Fruit fly (Drosophila melanogaster): ENCODE results near the gene CG15385.

Gene CG15385

dm6 chr2L:2201107-2201561 is 11.2 kb downstream of the CG15385 start (continued):
- TF ChIP-seq pan (optimal IDR thresholded peaks at IDR 0.05) (no peak), pan (GFP tag; optimal IDR thresholded peaks at IDR 0.05 in 1 of 2, IDR thresholded peaks at IDR 0.05 in 1 of 2) (peak in 1 of 2 experiments; percentile 62), CG16779 (GFP tag; IDR thresholded peaks at IDR 0.05) (no peak), Trl (optimal IDR thresholded peaks at IDR 0.05) (peak in 1 of 2 experiments; percentile 43), Trl (GFP tag; optimal IDR thresholded peaks at IDR 0.05) (peak; percentile 69), CG15696 (tag; optimal IDR thresholded peaks at IDR 0.05) (peak; percentile 83), peb (GFP tag; IDR thresholded peaks at IDR 0.05) (peak; percentile 63), CG11247 (GFP tag; IDR thresholded peaks at IDR 0.05) (peak; percentile 48), toy (GFP tag; IDR thresholded peaks at IDR 0.05) (no peak), HLHmδ (GFP tag; optimal IDR thresholded peaks at IDR 0.05) (no peak), salm (tag; optimal IDR thresholded peaks at IDR 0.05) (peak; percentile 73), her (GFP tag; optimal IDR thresholded peaks at IDR 0.05) (no peak), zen2 (GFP tag; IDR thresholded peaks at IDR 0.05; ENCODE audit: partially characterized antibody) (no peak), Dref (GFP tag; IDR thresholded peaks at IDR 0.05) (no peak), CG4617 (GFP tag; optimal IDR thresholded peaks at IDR 0.05; ENCODE audit: borderline replicate concordance) (peak; percentile 51), Drgx (GFP tag; IDR thresholded peaks at IDR 0.05) (peak; percentile 88), btn (GFP tag; optimal IDR thresholded peaks at IDR 0.05) (peak; percentile 54), br (optimal IDR thresholded peaks at IDR 0.05) (no peak), CG34376 (GFP tag; optimal IDR thresholded peaks at IDR 0.05) (no peak), Fer2 (tag; optimal IDR thresholded peaks at IDR 0.05) (no peak), CG6683 (GFP tag; optimal IDR thresholded peaks at IDR 0.05) (peak; percentile 42), corto (GFP tag; optimal IDR thresholded peaks at IDR 0.05) (peak; percentile 42), lmd (GFP tag; IDR thresholded peaks at IDR 0.05) (peak; percentile 68; the same call in 1 of the 2 replicates), Med (GFP tag) (peak; percentile 91), tin (GFP tag; optimal IDR thresholded peaks at IDR 0.05) (peak; percentile 74), CG13296 (GFP tag; optimal IDR thresholded peaks at IDR 0.05) (peak; percentile 12), Deaf1 (tag; optimal IDR thresholded peaks at IDR 0.05) (no peak), dmrt99B (tag; optimal IDR thresholded peaks at IDR 0.05) (peak; percentile 82), sens-2 (GFP tag; IDR thresholded peaks at IDR 0.05) (no peak), CG7745 (tag; optimal IDR thresholded peaks at IDR 0.05) (peak; percentile 51), CG4707 (GFP tag; optimal IDR thresholded peaks at IDR 0.05) (peak; percentile 78), nmo (GFP tag; optimal IDR thresholded peaks at IDR 0.05) (peak; percentile 94), Bdp1 (GFP tag; optimal IDR thresholded peaks at IDR 0.05) (peak; percentile 29), sqz (GFP tag; optimal IDR thresholded peaks at IDR 0.05) (peak; percentile 85), vfl (GFP tag; optimal IDR thresholded peaks at IDR 0.05) (no peak), Atf-2 (GFP tag; optimal IDR thresholded peaks at IDR 0.05) (peak; percentile 64), CG14014 (GFP tag; IDR thresholded peaks at IDR 0.05) (0 out of 2 replicates have a peak, but pooled peaks have one; percentile 29), Rfx (GFP tag; IDR thresholded peaks at IDR 0.05) (0 out of 2 replicates have a peak, but pooled peaks have one; percentile 24), Hr3 (GFP tag; optimal IDR thresholded peaks at IDR 0.05) (peak; percentile 82), ab (GFP tag; optimal IDR thresholded peaks at IDR 0.05) (peak; percentile 57), CG13123 (GFP tag; optimal IDR thresholded peaks at IDR 0.05) (peak; percentile 83), CG6254 (GFP tag; optimal IDR thresholded peaks at IDR 0.05) (peak; percentile 91), bbx (GFP tag; IDR thresholded peaks at IDR 0.05; ENCODE audit: partially characterized antibody) (no peak), ham (GFP tag; IDR thresholded peaks at IDR 0.05) (no peak), Elba2 (GFP tag; optimal IDR thresholded peaks at IDR 0.05) (no peak), dati (GFP tag; IDR thresholded peaks at IDR 0.05) (0 out of 2 replicates have a peak, but pooled peaks have one; percentile 7), CG15601 (tag; optimal IDR thresholded peaks at IDR 0.05) (peak; percentile 96), so (GFP tag; IDR thresholded peaks at IDR 0.05) (peak; percentile 70; the same call in 2 of the 3 replicates), ems (GFP tag; optimal IDR thresholded peaks at IDR 0.05) (peak; percentile 51), hth (optimal IDR thresholded peaks at IDR 0.05) (no peak), fru (optimal IDR thresholded peaks at IDR 0.05) (no peak), Gsc (GFP tag; IDR thresholded peaks at IDR 0.05) (peak; percentile 59), org-1 (GFP tag; optimal IDR thresholded peaks at IDR 0.05) (peak; percentile 76)
